Worm (Caenorhabditis elegans) whole organism, late embryonic: ENCODE measurements around the gene twk-26.
A peak's percentile ranks its signal among the peaks of the same experiment; 100 is the strongest.

Experiments
- C08G9.2 ChIP-seq: sonication (generic microtip); optimal IDR thresholded peaks from 2 replicates; lab custom pipeline; 2016; ENCODE audit warnings: mild to moderate bottlenecking, missing genetic modification characterization, moderate library complexity, missing compliant biosample characterization
- C38D4.7 ChIP-seq: fragments of 200-800 bp; sonication (Bioruptor generic); optimal IDR thresholded peaks from 2 replicates; lab custom pipeline; 2018; ENCODE audit warnings: mild to moderate bottlenecking, missing genetic modification characterization, moderate library complexity, missing compliant biosample characterization
- F13H6.1 ChIP-seq: sonication (generic microtip); optimal IDR thresholded peaks from 2 replicates; lab custom pipeline; 2016; ENCODE audit warnings: missing genetic modification characterization, missing compliant biosample characterization
- K02D7.2 ChIP-seq: sonication (generic microtip); optimal IDR thresholded peaks from 2 replicates; lab custom pipeline; 2017; ENCODE audit warnings: mild to moderate bottlenecking, missing genetic modification characterization, missing compliant biosample characterization
- ahr-1 ChIP-seq: sonication (generic microtip); optimal IDR thresholded peaks from 2 replicates; lab custom pipeline; 2016; ENCODE audit warnings: missing genetic modification characterization, missing compliant biosample characterization
- ama-1 ChIP-seq: fragments of 150-350 bp; optimal IDR thresholded peaks from 2 replicates; lab custom pipeline; 2014
- ceh-2 ChIP-seq: sonication (generic microtip); optimal IDR thresholded peaks from 2 replicates; lab custom pipeline; 2016; ENCODE audit warnings: missing genotype, missing genetic modification characterization, missing compliant biosample characterization
- ceh-22 ChIP-seq: sonication (generic microtip); optimal IDR thresholded peaks from 2 replicates; lab custom pipeline; 2017; ENCODE audit warnings: missing biosample characterization, missing genetic modification characterization
- ceh-30 ChIP-seq: fragments of 150-350 bp; optimal IDR thresholded peaks from 2 replicates; lab custom pipeline; 2014; ENCODE audit warnings: missing biosample characterization, missing genetic modification characterization
- ceh-31 ChIP-seq: sonication (generic microtip); optimal IDR thresholded peaks from 2 replicates; lab custom pipeline; 2016; ENCODE audit warnings: missing genetic modification characterization, missing compliant biosample characterization
- ceh-34 ChIP-seq: sonication (generic microtip); optimal IDR thresholded peaks from 2 replicates; lab custom pipeline; 2016; ENCODE audit warnings: mild to moderate bottlenecking, missing genetic modification characterization, missing compliant biosample characterization
- ceh-45 ChIP-seq: fragments of 200-800 bp; sonication (Bioruptor generic); IDR thresholded peaks from 2 replicates; pipeline ENCODE4 v1.3.6; 2022; ENCODE audit warnings: missing genetic modification reagents, missing genetic modification characterization, missing compliant biosample characterization
- ceh-48 ChIP-seq: sonication (generic microtip); optimal IDR thresholded peaks from 2 replicates; lab custom pipeline; 2016; ENCODE audit warnings: missing genetic modification characterization, inconsistent platforms, missing compliant biosample characterization
- che-1 ChIP-seq: sonication (generic microtip); optimal IDR thresholded peaks from 2 replicates; lab custom pipeline; 2016; ENCODE audit warnings: mild to moderate bottlenecking, missing genetic modification characterization, missing compliant biosample characterization
- dmd-4 ChIP-seq: sonication (generic microtip); optimal IDR thresholded peaks from 2 replicates; lab custom pipeline; 2016; ENCODE audit warnings: borderline replicate concordance, missing genetic modification characterization, missing compliant biosample characterization
- eyg-1 ChIP-seq: sonication (generic microtip); optimal IDR thresholded peaks from 2 replicates; lab custom pipeline; 2016; ENCODE audit warnings: missing genotype, missing genetic modification characterization, missing compliant biosample characterization
- fax-1 ChIP-seq: sonication (generic microtip); optimal IDR thresholded peaks from 2 replicates; lab custom pipeline; 2016; ENCODE audit warnings: missing genotype, missing genetic modification characterization, missing compliant biosample characterization
- fkh-6 ChIP-seq: sonication (generic microtip); optimal IDR thresholded peaks from 2 replicates; lab custom pipeline; 2016; ENCODE audit warnings: missing genetic modification characterization, missing compliant biosample characterization
- gmeb-2 ChIP-seq: sonication (generic microtip); optimal IDR thresholded peaks from 2 replicates; lab custom pipeline; 2016; ENCODE audit warnings: missing genetic modification characterization, inconsistent platforms, missing compliant biosample characterization
- hlh-30 ChIP-seq: sonication (generic microtip); optimal IDR thresholded peaks from 2 replicates; lab custom pipeline; 2017; ENCODE audit warnings: antibody characterized with exemption, missing genetic modification characterization, missing compliant biosample characterization; ENCODE audit not compliant: insufficient read depth
- hlh-6 ChIP-seq: sonication (generic microtip); optimal IDR thresholded peaks from 2 replicates; lab custom pipeline; 2016; ENCODE audit warnings: missing genotype, missing genetic modification characterization, missing compliant biosample characterization
- hlh-8 ChIP-seq: sonication (generic microtip); optimal IDR thresholded peaks from 2 replicates; lab custom pipeline; 2016; ENCODE audit warnings: missing genotype, missing genetic modification characterization, missing compliant biosample characterization
- lim-6 ChIP-seq: sonication (generic microtip); optimal IDR thresholded peaks from 2 replicates; lab custom pipeline; 2016; ENCODE audit warnings: missing genetic modification characterization, missing compliant biosample characterization
- lin-11 ChIP-seq: fragments of 200-800 bp; sonication (Bioruptor generic); optimal IDR thresholded peaks from 2 replicates; lab custom pipeline; 2018; ENCODE audit warnings: mild to moderate bottlenecking, missing genetic modification characterization, missing compliant biosample characterization
- madf-2 ChIP-seq: sonication (generic microtip); optimal IDR thresholded peaks from 2 replicates; lab custom pipeline; 2017; ENCODE audit warnings: missing genetic modification characterization, missing compliant biosample characterization
- nfya-1 ChIP-seq: sonication (generic microtip); optimal IDR thresholded peaks from 2 replicates; lab custom pipeline; 2017; ENCODE audit warnings: missing genetic modification characterization, mild to moderate bottlenecking, missing compliant biosample characterization, antibody characterized with exemption, moderate library complexity
- nhr-11 ChIP-seq: fragments of 150-350 bp; optimal IDR thresholded peaks from 2 replicates; lab custom pipeline; 2014; ENCODE audit warnings: missing biosample characterization, missing genetic modification characterization
- odd-2 ChIP-seq: sonication (generic microtip); optimal IDR thresholded peaks from 2 replicates; lab custom pipeline; 2017; ENCODE audit warnings: antibody characterized with exemption, mild to moderate bottlenecking, missing genetic modification characterization, missing compliant biosample characterization
- pat-9 ChIP-seq: fragments of 200-800 bp; sonication (Bioruptor generic); optimal IDR thresholded peaks from 2 replicates; lab custom pipeline; 2018; ENCODE audit warnings: mild to moderate bottlenecking, missing genetic modification characterization, moderate library complexity, missing compliant biosample characterization
- pax-1 ChIP-seq: fragments of 150-350 bp; optimal IDR thresholded peaks from 2 replicates; lab custom pipeline; 2014; ENCODE audit warnings: missing biosample characterization, missing genetic modification characterization
- pha-4 ChIP-seq: fragments of 150-350 bp; optimal IDR thresholded peaks from 2 replicates; lab custom pipeline; 2018; ENCODE audit warnings: missing biosample characterization, missing genetic modification reagents, missing genetic modification characterization
- pqm-1 ChIP-seq: sonication (generic microtip); optimal IDR thresholded peaks from 2 replicates; lab custom pipeline; 2016; ENCODE audit warnings: missing genetic modification characterization, missing compliant biosample characterization
- rnt-1 ChIP-seq: sonication (generic microtip); optimal IDR thresholded peaks from 2 replicates; lab custom pipeline; 2016; ENCODE audit warnings: missing genetic modification characterization, missing compliant biosample characterization
- sdc-2 ChIP-seq: sonication (generic microtip); optimal IDR thresholded peaks from 2 replicates; lab custom pipeline; 2016; ENCODE audit warnings: missing genotype, missing genetic modification characterization, missing compliant biosample characterization
- sox-2 ChIP-seq: fragments of 200-800 bp; sonication (Bioruptor generic); IDR thresholded peaks from 2 replicates; pipeline ENCODE4 v1.3.6; 2022; ENCODE audit warnings: missing genetic modification reagents, missing genetic modification characterization, missing compliant biosample characterization
- sox-4 ChIP-seq: sonication (generic microtip); optimal IDR thresholded peaks from 2 replicates; lab custom pipeline; 2017; ENCODE audit warnings: mild to moderate bottlenecking, missing genetic modification characterization, inconsistent platforms, missing compliant biosample characterization
- syd-9 ChIP-seq: sonication (generic microtip); optimal IDR thresholded peaks from 2 replicates; lab custom pipeline; 2016; ENCODE audit warnings: mild to moderate bottlenecking, missing genetic modification characterization, moderate library complexity, missing compliant biosample characterization
- tbx-2 ChIP-seq: sonication (generic microtip); optimal IDR thresholded peaks from 2 replicates; lab custom pipeline; 2016; ENCODE audit warnings: missing genetic modification characterization, missing compliant biosample characterization
- ttx-3 ChIP-seq: sonication (generic microtip); optimal IDR thresholded peaks from 2 replicates; lab custom pipeline; 2016; ENCODE audit warnings: missing genetic modification reagents, missing genetic modification characterization, missing compliant biosample characterization
- unc-3 ChIP-seq, 2 experiments: fragments of 200-800 bp in 1 of 2; sonication (Bioruptor generic) in 1 of 2; sonication (generic microtip) in 1 of 2; conservative IDR thresholded peaks in 1 of 2; optimal IDR thresholded peaks in 1 of 2; 2 replicates each; pipeline versions ENCODE4 v1.3.6 to Lab custom; 2016 to 2022; ENCODE audit warnings: missing compliant biosample characterization in 2 of 2, missing genetic modification characterization in 2 of 2, missing genetic modification reagents in 1 of 2
- unc-42 ChIP-seq: sonication (generic microtip); optimal IDR thresholded peaks from 2 replicates; lab custom pipeline; 2016; ENCODE audit warnings: missing genotype, missing genetic modification characterization, missing compliant biosample characterization
- unc-55 ChIP-seq: sonication (generic microtip); optimal IDR thresholded peaks from 2 replicates; lab custom pipeline; 2017; ENCODE audit warnings: missing biosample characterization, missing genetic modification reagents, missing genetic modification characterization
- ztf-16 ChIP-seq: sonication (generic microtip); optimal IDR thresholded peaks from 2 replicates; lab custom pipeline; 2017; ENCODE audit warnings: missing genetic modification characterization, missing compliant biosample characterization

Gene twk-26

DNA sequence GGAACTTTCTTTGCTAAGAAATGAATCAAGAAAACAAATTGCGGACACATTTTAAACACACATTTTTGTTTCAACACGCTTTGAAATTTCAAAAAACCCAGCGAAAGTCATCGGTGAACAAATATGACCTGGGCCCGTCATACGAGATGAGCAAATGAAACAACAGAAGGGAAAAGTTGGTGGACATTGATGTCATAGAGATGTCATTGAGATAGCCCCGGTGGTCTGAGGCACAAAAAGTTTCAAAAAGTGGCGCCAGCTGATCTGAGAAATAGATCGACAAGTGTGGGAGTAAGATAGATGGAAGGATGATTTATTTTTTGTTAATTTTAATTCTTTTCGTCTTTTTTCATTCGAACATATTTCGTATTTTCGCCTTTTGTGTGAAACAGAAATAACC, 5.9 kb downstream of the twk-26 start:
- TF ChIP-seq ttx-3 (no peak), ceh-2 (no peak), rnt-1 (no peak), hlh-8 (tag; lab: Kevin White, UChicago) (no peak)

- TF ChIP-seq dmd-4 (no peak), C38D4.7 (GFP tag; lab: Kevin White, UChicago) (no peak), ceh-30 (no peak)
Measured at ce11 chrX:3047224-3047623, 7.4 kb downstream of the twk-26 start.

DNA sequence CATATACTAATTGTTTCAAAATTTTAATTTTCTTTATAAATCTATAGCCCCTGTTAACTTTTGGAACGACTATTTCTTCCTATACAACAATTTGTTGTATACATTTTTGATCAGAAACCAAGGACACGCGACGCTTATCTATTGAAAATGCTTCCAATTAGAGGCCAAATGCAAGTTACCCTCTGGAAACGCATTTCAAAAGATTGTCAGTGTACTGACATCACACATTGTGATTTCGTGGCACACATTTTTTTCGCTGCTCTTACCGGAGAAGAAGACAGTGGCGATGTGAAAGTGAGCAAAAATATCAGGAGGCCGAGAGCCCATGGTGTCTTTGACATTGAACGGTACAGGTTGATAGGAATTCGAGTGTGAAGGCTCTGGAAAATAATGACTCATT, 9.2 kb downstream of the twk-26 start, which contains the start of gene cnnm-3:
Gene cnnm-3 (minus strand): TSS at position 382 of the 400 bp plus-strand sequence.
- TF ChIP-seq F13H6.1 (tag; lab: Kevin White, UChicago) (no peak), pqm-1 (tag; lab: Kevin White, UChicago) (no peak), pha-4 (no peak), syd-9 (no peak), fax-1 (no peak), C08G9.2 (tag; lab: Kevin White, UChicago) (no peak), ceh-34 (no peak), ama-1 (lab: Kevin White, UChicago) (no peak), ceh-45 (GFP tag; lab: Robert Waterston, UW) (no peak), pax-1 (tag; lab: Kevin White, UChicago) (no peak), hlh-6 (no peak), sdc-2 (tag; lab: Kevin White, UChicago) (no peak), nfya-1 (tag; lab: Kevin White, UChicago) (no peak), gmeb-2 (tag; lab: Kevin White, UChicago) (no peak), ceh-22 (tag; lab: Kevin White, UChicago) (no peak), ahr-1 (tag; lab: Kevin White, UChicago) (no peak), ceh-48 (tag; lab: Kevin White, UChicago) (no peak)

DNA sequence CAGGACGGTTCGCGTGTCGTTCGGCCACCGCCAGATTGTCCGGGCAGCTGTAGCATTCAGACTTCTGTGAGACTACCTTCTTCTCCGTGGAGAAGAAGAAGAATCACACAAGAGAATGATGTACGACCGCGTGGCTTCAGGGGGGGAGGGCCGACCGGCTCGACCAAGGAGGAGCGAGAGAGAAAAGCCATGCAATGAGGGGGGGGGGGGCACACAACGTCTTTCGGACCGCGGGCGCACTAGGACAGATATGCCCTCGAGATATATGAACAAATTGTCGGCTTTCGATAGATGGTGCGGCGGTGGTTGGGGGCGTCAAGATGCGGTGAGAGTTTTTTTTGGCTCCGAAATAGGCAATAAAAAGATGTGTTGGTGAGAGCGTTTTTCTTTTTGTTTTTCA, 14.0 kb downstream of the twk-26 start:
- peak; percentile 85 for TF ChIP-seq ceh-31
- no peak for TF ChIP-seq nhr-11 (tag; lab: Kevin White, UChicago)

- TF ChIP-seq ahr-1 (tag; lab: Kevin White, UChicago) (no peak), ceh-22 (tag; lab: Kevin White, UChicago) (no peak), ceh-45 (GFP tag; lab: Robert Waterston, UW) (no peak), unc-42 (peak; percentile 71), ztf-16 (tag; lab: Kevin White, UChicago) (no peak)
Measured at ce11 chrX:3040021-3040420, 14.6 kb downstream of the twk-26 start.

ce11 chrX:3035972-3036379, 18.6 kb downstream of the twk-26 start:
- peak; percentile 97 for TF ChIP-seq rnt-1
- TF ChIP-seq lin-11 (tag; lab: Kevin White, UChicago), result peak; percentile 89
- TF ChIP-seq sox-4 (tag; lab: Kevin White, UChicago), result peak; percentile 93
- peak; percentile 89 for TF ChIP-seq ceh-2
- TF ChIP-seq hlh-30 (tag; lab: Kevin White, UChicago), result peak; percentile 75
- peak; percentile 57 for TF ChIP-seq odd-2 (tag; lab: Kevin White, UChicago)
- peak; percentile 63 for TF ChIP-seq ceh-30
- TF ChIP-seq ama-1 (lab: Kevin White, UChicago), result no peak
- peak; percentile 93 for TF ChIP-seq sdc-2 (tag; lab: Kevin White, UChicago)
- TF ChIP-seq ceh-22 (tag; lab: Kevin White, UChicago), result no peak
- peak; percentile 92 for TF ChIP-seq fkh-6
- peak; percentile 68 for TF ChIP-seq unc-42
- peak; percentile 90 for TF ChIP-seq ceh-48 (tag; lab: Kevin White, UChicago)
- peak; percentile 84 for TF ChIP-seq lim-6 (tag; lab: Kevin White, UChicago)
- peak; percentile 94 for TF ChIP-seq madf-2 (tag; lab: Kevin White, UChicago)
- peak; percentile 95 for TF ChIP-seq che-1
- peak; percentile 92 for TF ChIP-seq pat-9 (tag; lab: Kevin White, UChicago)
- TF ChIP-seq tbx-2 (tag; lab: Kevin White, UChicago), result peak; percentile 91
- peak; percentile 92 for TF ChIP-seq unc-3 (GFP tag; conservative IDR thresholded peaks at IDR 0.05; lab: Robert Waterston, UW)
- peak; percentile 95 for TF ChIP-seq unc-3 (tag; optimal IDR thresholded peaks at IDR 0.05; lab: Kevin White, UChicago)
- TF ChIP-seq eyg-1 (tag; lab: Kevin White, UChicago), result peak; percentile 77
- peak; percentile 85 for TF ChIP-seq sox-2
- TF ChIP-seq unc-55 (GFP tag; lab: Kevin White, UChicago), result peak; percentile 24
- peak; percentile 93 for TF ChIP-seq pqm-1 (tag; lab: Kevin White, UChicago)
- TF ChIP-seq K02D7.2 (tag; lab: Kevin White, UChicago), result peak; percentile 93
